Fruit fly (Drosophila melanogaster): Measurements from ENCODE around the gene RhoGAP102A.

DNA sequence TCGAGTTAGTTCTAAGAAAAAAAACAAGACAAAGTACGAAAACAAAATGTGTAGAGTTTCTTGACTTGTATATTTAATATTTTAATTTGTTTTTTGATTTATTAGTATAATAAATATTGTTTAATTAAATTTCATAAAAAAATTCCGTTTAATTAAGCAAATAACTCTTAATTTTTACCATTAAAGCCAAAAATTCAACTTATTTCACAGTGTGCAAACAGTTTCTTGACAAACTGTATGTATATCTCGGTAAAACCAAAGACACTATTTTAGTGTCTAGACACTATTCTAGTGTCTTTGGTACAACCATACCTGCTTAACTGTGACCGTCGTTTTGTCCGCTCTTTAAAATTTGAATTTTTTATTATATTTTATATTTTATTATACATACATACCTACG is 28.0 kb upstream of the RhoGAP102A start:
- TF ChIP-seq Myc (optimal IDR thresholded peaks at IDR 0.05): no peak
- no peak for TF ChIP-seq Vsx2 (GFP tag; optimal IDR thresholded peaks at IDR 0.05; ENCODE audit: partially characterized antibody)

Measured in whole organism, wandering third instar larva.